Fruit fly (Drosophila melanogaster): Measurements from ENCODE around the gene PolD1.
A peak's percentile ranks its signal among the peaks of the same experiment; 100 is the strongest.

Gene PolD1

dm6 chr3L:15982783-15983432, 4.7 kb downstream of the PolD1 start, which contains the start of the genes brm and Arl1:
Gene brm, minus strand, starts transcription at chr3L:15982869.
Gene Arl1, plus strand, starts transcription at chr3L:15983135.
- no peak for TF ChIP-seq CrebA (GFP tag; optimal IDR thresholded peaks at IDR 0.05; ENCODE audit: borderline replicate concordance)
- peak; percentile 58 to 98 for TF ChIP-seq foxo (GFP tag; optimal IDR thresholded peaks at IDR 0.05)
- peak; percentile 98 for TF ChIP-seq h (GFP tag; optimal IDR thresholded peaks at IDR 0.05)
- peak; percentile 89 for TF ChIP-seq dsf (GFP tag; optimal IDR thresholded peaks at IDR 0.05; ENCODE audit: borderline replicate concordance)
- TF ChIP-seq woc (GFP tag; optimal IDR thresholded peaks at IDR 0.05), result peak; percentile 92
- peak; percentile 81 for TF ChIP-seq Mio (GFP tag; optimal IDR thresholded peaks at IDR 0.05)
- no peak for TF ChIP-seq dl (GFP tag; optimal IDR thresholded peaks at IDR 0.05; ENCODE audit: insufficient read depth in 1 of 2, partially characterized antibody in 2 of 2)
- no peak for TF ChIP-seq Dif (GFP tag; optimal IDR thresholded peaks at IDR 0.05; ENCODE audit: partially characterized antibody)
- peak; percentile 94 for TF ChIP-seq Hnf4 (GFP tag; optimal IDR thresholded peaks at IDR 0.05)
- TF ChIP-seq br (GFP tag; optimal IDR thresholded peaks at IDR 0.05), result peak; percentile 92
- TF ChIP-seq Myc (optimal IDR thresholded peaks at IDR 0.05), result no peak
- TF ChIP-seq ey (GFP tag; optimal IDR thresholded peaks at IDR 0.05), result peak; percentile 94
- no peak for TF ChIP-seq Dfd (GFP tag; optimal IDR thresholded peaks at IDR 0.05)
- TF ChIP-seq jim (GFP tag; optimal IDR thresholded peaks at IDR 0.05), result peak; percentile 26
- TF ChIP-seq Hr78 (GFP tag; optimal IDR thresholded peaks at IDR 0.05), result no peak
- TF ChIP-seq brk (GFP tag; optimal IDR thresholded peaks at IDR 0.05), result no peak
- TF ChIP-seq lola (GFP tag; optimal IDR thresholded peaks at IDR 0.05), result no peak
- TF ChIP-seq psq (GFP tag; optimal IDR thresholded peaks at IDR 0.05), result peak; percentile 96
- TF ChIP-seq Vsx2 (GFP tag; optimal IDR thresholded peaks at IDR 0.05; ENCODE audit: partially characterized antibody), result no peak
- peak; percentile 99 for TF ChIP-seq Sp1 (GFP tag; optimal IDR thresholded peaks at IDR 0.05)
- peak; percentile 87 for TF ChIP-seq CG32264 (GFP tag; optimal IDR thresholded peaks at IDR 0.05)
- TF ChIP-seq pan (optimal IDR thresholded peaks at IDR 0.05), result no peak
- peak; percentile 90 for TF ChIP-seq fru (GFP tag; optimal IDR thresholded peaks at IDR 0.05)
- peak; percentile 97 for TF ChIP-seq sv (GFP tag; optimal IDR thresholded peaks at IDR 0.05)
- TF ChIP-seq dmrt93B (GFP tag; optimal IDR thresholded peaks at IDR 0.05), result peak; percentile 98
- peak; percentile 95 for TF ChIP-seq Rel (GFP tag; optimal IDR thresholded peaks at IDR 0.05)
- peak; percentile 96 for TF ChIP-seq Rel (tag; optimal IDR thresholded peaks at IDR 0.05)
- TF ChIP-seq CG9705 (GFP tag; optimal IDR thresholded peaks at IDR 0.05), result peak; percentile 99
- peak; percentile 97 for TF ChIP-seq sage (GFP tag; optimal IDR thresholded peaks at IDR 0.05)
- peak; percentile 75 for TF ChIP-seq Hr83 (GFP tag; optimal IDR thresholded peaks at IDR 0.05; ENCODE audit: poor library complexity, severe bottlenecking)
- peak; percentile 97 for TF ChIP-seq OdsH (GFP tag; optimal IDR thresholded peaks at IDR 0.05)
- peak; percentile 76 for TF ChIP-seq Jra (GFP tag; optimal IDR thresholded peaks at IDR 0.05)
- no peak for TF ChIP-seq N (GFP tag; optimal IDR thresholded peaks at IDR 0.05)
- TF ChIP-seq rgr (GFP tag; optimal IDR thresholded peaks at IDR 0.05), result peak; percentile 99
- TF ChIP-seq HLH106 (tag; optimal IDR thresholded peaks at IDR 0.05), result peak; percentile 100
- peak; percentile 86 for TF ChIP-seq GATAd (GFP tag; optimal IDR thresholded peaks at IDR 0.05)
- TF ChIP-seq usp (GFP tag; optimal IDR thresholded peaks at IDR 0.05), result no peak
- no peak for TF ChIP-seq tai (GFP tag; optimal IDR thresholded peaks at IDR 0.05)
- TF ChIP-seq Abd-B (GFP tag; optimal IDR thresholded peaks at IDR 0.05), result no peak

- TF ChIP-seq Sp1 (GFP tag; optimal IDR thresholded peaks at IDR 0.05), result no peak
- TF ChIP-seq Dfd (GFP tag; optimal IDR thresholded peaks at IDR 0.05), result peak; percentile 80
Measured at dm6 chr3L:15982148-15982547, 5.5 kb downstream of the PolD1 start.

dm6 chr3L:15981403-15981802, 6.2 kb downstream of the PolD1 start:
- TF ChIP-seq Sp1 (GFP tag; optimal IDR thresholded peaks at IDR 0.05) (no peak), rgr (GFP tag; optimal IDR thresholded peaks at IDR 0.05) (no peak), Rel (GFP tag; optimal IDR thresholded peaks at IDR 0.05) (no peak), Rel (tag; optimal IDR thresholded peaks at IDR 0.05) (peak; percentile 62)

Measured in whole organism, wandering third instar larva.